Fruit fly (Drosophila melanogaster): ENCODE data around the gene Wsck.

dm6 chr3R:24613819-24614706, 15.8 kb downstream of the Wsck start:
- TF ChIP-seq h (optimal IDR thresholded peaks at IDR 0.05): no peak
- no peak for TF ChIP-seq ttk (optimal IDR thresholded peaks at IDR 0.05)
- TF ChIP-seq insv (optimal IDR thresholded peaks at IDR 0.05): no peak
- no peak for TF ChIP-seq Myc (optimal IDR thresholded peaks at IDR 0.05)

All from Kc167 (cell line).